Fruit fly (Drosophila melanogaster) whole organism, embryonic: ENCODE measurements around the gene Vago.

ENCODE experiments used
- Antp ChIP-seq: fragments of 200-800 bp; sonication (Bioruptor generic); optimal IDR thresholded peaks from 3 replicates; lab custom pipeline; 2016; ENCODE audit warnings: missing biosample characterization, missing genetic modification characterization
- Bgb ChIP-seq: fragments of 200-800 bp; sonication (Bioruptor generic); IDR thresholded peaks from 2 replicates; pipeline ENCODE4 v1.3.6; 2022; ENCODE audit warnings: missing biosample characterization, missing genetic modification characterization; ENCODE audit not compliant: partially characterized antibody
- CG10959 ChIP-seq: fragments of 200-800 bp; sonication (Bioruptor generic); IDR thresholded peaks from 2 replicates; pipeline ENCODE4 v1.3.6; 2022; ENCODE audit warnings: missing biosample characterization, missing genetic modification characterization
- CG11504 ChIP-seq: fragments of 200-800 bp; sonication (Bioruptor generic); optimal IDR thresholded peaks from 3 replicates; lab custom pipeline; 2019; ENCODE audit warnings: missing biosample characterization, mild to moderate bottlenecking, missing genetic modification characterization, moderate library complexity
- CG11696 ChIP-seq: fragments of 200-800 bp; sonication (Bioruptor generic); IDR thresholded peaks from 2 replicates; pipeline ENCODE4 v1.3.6; 2022; ENCODE audit warnings: missing biosample characterization, missing genetic modification characterization
- CG12299 ChIP-seq: fragments of 200-800 bp; sonication (Bioruptor generic); optimal IDR thresholded peaks from 2 replicates; lab custom pipeline; 2018; ENCODE audit warnings: missing biosample characterization, mild to moderate bottlenecking, missing genetic modification characterization
- CG14441 ChIP-seq: fragments of 200-800 bp; sonication (Bioruptor generic); IDR thresholded peaks from 2 replicates; pipeline ENCODE4 v1.3.6; 2022; ENCODE audit warnings: missing biosample characterization, missing genetic modification characterization
- CG14667 ChIP-seq: fragments of 200-800 bp; sonication (Bioruptor generic); IDR thresholded peaks from 2 replicates; pipeline ENCODE4 v1.3.6; 2022; ENCODE audit warnings: missing biosample characterization, missing genetic modification characterization
- CG14710 ChIP-seq: fragments of 200-800 bp; sonication (Bioruptor generic); optimal IDR thresholded peaks from 3 replicates; lab custom pipeline; 2019; ENCODE audit warnings: missing biosample characterization, mild to moderate bottlenecking, missing genetic modification characterization, moderate library complexity
- CG18476 ChIP-seq: fragments of 200-800 bp; sonication (Bioruptor generic); optimal IDR thresholded peaks from 2 replicates; lab custom pipeline; 2016; ENCODE audit warnings: missing biosample characterization, mild to moderate bottlenecking, missing genetic modification characterization
- CG43689 ChIP-seq: fragments of 200-800 bp; sonication (Bioruptor generic); IDR thresholded peaks from 2 replicates; pipeline ENCODE4 v1.3.6; 2022; ENCODE audit warnings: missing biosample characterization, missing genetic modification characterization
- CG6683 ChIP-seq: fragments of 200-800 bp; sonication (Bioruptor generic); optimal IDR thresholded peaks from 2 replicates; lab custom pipeline; 2017; ENCODE audit warnings: missing biosample characterization, mild to moderate bottlenecking, missing genetic modification characterization, missing genetic modification reagents
- CG7556 ChIP-seq: fragments of 200-800 bp; sonication (Bioruptor generic); optimal IDR thresholded peaks from 2 replicates; lab custom pipeline; 2017; ENCODE audit warnings: missing biosample characterization, mild to moderate bottlenecking, missing genetic modification characterization
- CG8089 ChIP-seq: fragments of 200-800 bp; sonication (Bioruptor generic); optimal IDR thresholded peaks from 3 replicates; lab custom pipeline; 2016; ENCODE audit warnings: missing biosample characterization, missing genetic modification characterization
- CG9215 ChIP-seq: fragments of 200-800 bp; sonication (Bioruptor generic); IDR thresholded peaks from 2 replicates; pipeline ENCODE4 v1.3.6; 2022; ENCODE audit warnings: missing biosample characterization, missing genetic modification characterization
- CG9817 ChIP-seq: fragments of 200-800 bp; sonication (Bioruptor generic); optimal IDR thresholded peaks from 2 replicates; lab custom pipeline; 2018; ENCODE audit warnings: missing biosample characterization, mild to moderate bottlenecking, missing genetic modification characterization, moderate library complexity
- Dfd ChIP-seq, 2 experiments: fragments of >200 bp; optimal IDR thresholded peaks; 2 replicates each; lab custom pipeline; 2017; ENCODE audit warnings: missing biosample characterization in 2 of 2, missing genetic modification characterization in 2 of 2
- Dip2 ChIP-seq: fragments of 200-800 bp; sonication (Bioruptor generic); IDR thresholded peaks from 2 replicates; pipeline ENCODE4 v1.3.6; 2022; ENCODE audit warnings: missing biosample characterization, missing genetic modification characterization
- Dp ChIP-seq: fragments of 200-800 bp; sonication (Bioruptor generic); optimal IDR thresholded peaks from 2 replicates; lab custom pipeline; 2018; ENCODE audit warnings: missing biosample characterization, mild to moderate bottlenecking, missing genetic modification characterization, moderate library complexity
- Ets97D ChIP-seq: fragments of 200-800 bp; sonication (Bioruptor generic); optimal IDR thresholded peaks from 3 replicates; lab custom pipeline; 2016; ENCODE audit warnings: missing biosample characterization, missing genetic modification characterization
- Gsc ChIP-seq: fragments of 200-800 bp; sonication (Bioruptor generic); IDR thresholded peaks from 2 replicates; pipeline ENCODE4 v1.3.6; 2022; ENCODE audit warnings: missing biosample characterization, missing genetic modification characterization
- H15 ChIP-seq: fragments of 200-800 bp; sonication (Bioruptor generic); IDR thresholded peaks from 3 replicates; pipeline ENCODE4 v1.3.6; 2022; ENCODE audit warnings: missing biosample characterization, missing genetic modification characterization
- HLH3B ChIP-seq: fragments of 200-800 bp; sonication (Bioruptor generic); IDR thresholded peaks from 2 replicates; pipeline ENCODE4 v1.3.6; 2022; ENCODE audit warnings: missing biosample characterization, missing genetic modification characterization
- HLH4C ChIP-seq: fragments of 200-800 bp; sonication (Bioruptor generic); IDR thresholded peaks from 3 replicates; pipeline ENCODE4 v1.3.6; 2022; ENCODE audit warnings: missing biosample characterization, missing genetic modification characterization; ENCODE audit not compliant: partially characterized antibody
- Myb ChIP-seq: fragments of 200-800 bp; sonication (Bioruptor generic); optimal IDR thresholded peaks from 2 replicates; lab custom pipeline; 2016; ENCODE audit warnings: missing biosample characterization, missing genetic modification characterization
- Opbp ChIP-seq: fragments of 200-800 bp; sonication (Bioruptor generic); IDR thresholded peaks from 3 replicates; pipeline ENCODE4 v1.3.6; 2022; ENCODE audit warnings: missing biosample characterization, missing genetic modification characterization; ENCODE audit not compliant: partially characterized antibody
- Scr ChIP-seq: fragments of 200-800 bp; sonication (Bioruptor generic); IDR thresholded peaks from 2 replicates; pipeline ENCODE4 v1.3.6; 2022; ENCODE audit warnings: missing biosample characterization, missing genetic modification characterization; ENCODE audit not compliant: partially characterized antibody
- Sox102F ChIP-seq: fragments of 200-800 bp; sonication (Bioruptor generic); optimal IDR thresholded peaks from 2 replicates; lab custom pipeline; 2018; ENCODE audit warnings: missing biosample characterization, mild to moderate bottlenecking, missing genetic modification characterization, moderate library complexity
- Stat92E ChIP-seq, 3 experiments: fragments of >200 bp in 2 of 3; fragments of 200-800 bp in 1 of 3; sonication (Bioruptor generic) in 1 of 3; optimal IDR thresholded peaks; 2 replicates each; lab custom pipeline; 2017 to 2019; ENCODE audit warnings: missing biosample characterization in 3 of 3, missing genetic modification characterization in 3 of 3, mild to moderate bottlenecking in 1 of 3, moderate library complexity in 1 of 3
- Taf1 ChIP-seq: fragments of 200-800 bp; sonication (Bioruptor generic); IDR thresholded peaks from 2 replicates; pipeline ENCODE4 v1.3.6; 2022; ENCODE audit warnings: missing biosample characterization, missing genetic modification characterization
- ac ChIP-seq: fragments of 200-800 bp; sonication (Bioruptor generic); optimal IDR thresholded peaks from 3 replicates; lab custom pipeline; 2017; ENCODE audit warnings: missing biosample characterization, mild to moderate bottlenecking, missing genetic modification characterization
- br ChIP-seq: fragments of >200 bp; optimal IDR thresholded peaks from 2 replicates; lab custom pipeline; 2017
- chm ChIP-seq: fragments of 200-800 bp; sonication (Bioruptor generic); IDR thresholded peaks from 2 replicates; pipeline ENCODE4 v1.3.6; 2022; ENCODE audit warnings: missing biosample characterization, missing genetic modification characterization
- corto ChIP-seq: fragments of 200-800 bp; sonication (Bioruptor generic); optimal IDR thresholded peaks from 2 replicates; lab custom pipeline; 2016; ENCODE audit warnings: missing biosample characterization, mild to moderate bottlenecking, missing genetic modification characterization, moderate library complexity
- crc ChIP-seq: fragments of 200-800 bp; sonication (Bioruptor generic); optimal IDR thresholded peaks from 2 replicates; lab custom pipeline; 2016; ENCODE audit warnings: missing biosample characterization, missing genetic modification characterization
- dm ChIP-seq: fragments of 200-800 bp; sonication (Bioruptor generic); optimal IDR thresholded peaks from 3 replicates; lab custom pipeline; 2016; ENCODE audit warnings: missing biosample characterization, missing genetic modification characterization
- emc ChIP-seq: fragments of 200-800 bp; sonication (Bioruptor generic); optimal IDR thresholded peaks from 2 replicates; lab custom pipeline; 2016; ENCODE audit warnings: missing biosample characterization, missing genetic modification characterization
- esg ChIP-seq: fragments of 200-800 bp; sonication (Bioruptor generic); conservative IDR thresholded peaks from 2 replicates; pipeline ENCODE4 v1.3.6; 2022; ENCODE audit warnings: missing biosample characterization, missing genetic modification characterization
- ewg ChIP-seq: fragments of 200-800 bp; sonication (Bioruptor generic); optimal IDR thresholded peaks from 3 replicates; lab custom pipeline; 2017; ENCODE audit warnings: mild to moderate bottlenecking, missing biosample characterization, missing genetic modification reagents, missing genetic modification characterization
- hkb ChIP-seq, 2 experiments: fragments of 200-800 bp in 1 of 2; fragments of >200 bp in 1 of 2; sonication (Bioruptor generic) in 1 of 2; IDR thresholded peaks in 1 of 2; optimal IDR thresholded peaks in 1 of 2; 2 replicates each; pipeline versions ENCODE4 v1.3.6 to Lab custom; 2017 to 2022; ENCODE audit warnings: missing biosample characterization in 1 of 2, missing genetic modification characterization in 1 of 2
- nerfin-1 ChIP-seq: fragments of 200-800 bp; sonication (Bioruptor generic); optimal IDR thresholded peaks from 3 replicates; lab custom pipeline; 2019; ENCODE audit warnings: missing biosample characterization, mild to moderate bottlenecking, missing genetic modification characterization, moderate library complexity
- pfk ChIP-seq: fragments of 200-800 bp; sonication (Bioruptor generic); optimal IDR thresholded peaks from 2 replicates; lab custom pipeline; 2018; ENCODE audit warnings: missing biosample characterization, mild to moderate bottlenecking, missing genetic modification characterization, moderate library complexity
- pnt ChIP-seq: fragments of 200-800 bp; sonication (Bioruptor generic); optimal IDR thresholded peaks from 3 replicates; lab custom pipeline; 2016; ENCODE audit warnings: missing biosample characterization, missing genetic modification characterization
- prd ChIP-seq, 3 experiments: fragments of >200 bp in 2 of 3; fragments of 200-800 bp in 1 of 3; sonication (Bioruptor generic) in 1 of 3; optimal IDR thresholded peaks in 2 of 3; IDR thresholded peaks in 1 of 3; 2 replicates in 2 of 3; 3 replicates in 1 of 3; pipeline versions ENCODE4 v1.3.6 to Lab custom; 2017 to 2022; ENCODE audit warnings: missing biosample characterization in 1 of 3, missing genetic modification characterization in 1 of 3
- sens ChIP-seq: fragments of 200-800 bp; sonication (Bioruptor generic); peaks from one replicate; lab custom pipeline; 2016; ENCODE audit warnings: missing biosample characterization, missing genetic modification characterization
- ssp ChIP-seq: fragments of 200-800 bp; sonication (Bioruptor generic); IDR thresholded peaks from 2 replicates; pipeline ENCODE4 v1.3.6; 2022; ENCODE audit warnings: missing biosample characterization, missing genetic modification characterization
- tgo ChIP-seq: fragments of 200-800 bp; sonication (Bioruptor generic); IDR thresholded peaks from 3 replicates; pipeline ENCODE4 v1.3.6; 2022; ENCODE audit warnings: missing biosample characterization, missing genetic modification characterization
- toy ChIP-seq: fragments of 200-800 bp; sonication (Bioruptor generic); IDR thresholded peaks from 2 replicates; pipeline ENCODE4 v1.3.6; 2022; ENCODE audit warnings: missing biosample characterization, missing genetic modification characterization
- trh ChIP-seq: fragments of 200-800 bp; sonication (Bioruptor generic); optimal IDR thresholded peaks from 2 replicates; lab custom pipeline; 2016; ENCODE audit warnings: missing biosample characterization, missing genetic modification characterization
- zen ChIP-seq: fragments of 200-800 bp; sonication (Bioruptor generic); optimal IDR thresholded peaks from 3 replicates; lab custom pipeline; 2018; ENCODE audit warnings: missing biosample characterization, mild to moderate bottlenecking, missing genetic modification characterization, moderate library complexity

The Vago gene

DNA sequence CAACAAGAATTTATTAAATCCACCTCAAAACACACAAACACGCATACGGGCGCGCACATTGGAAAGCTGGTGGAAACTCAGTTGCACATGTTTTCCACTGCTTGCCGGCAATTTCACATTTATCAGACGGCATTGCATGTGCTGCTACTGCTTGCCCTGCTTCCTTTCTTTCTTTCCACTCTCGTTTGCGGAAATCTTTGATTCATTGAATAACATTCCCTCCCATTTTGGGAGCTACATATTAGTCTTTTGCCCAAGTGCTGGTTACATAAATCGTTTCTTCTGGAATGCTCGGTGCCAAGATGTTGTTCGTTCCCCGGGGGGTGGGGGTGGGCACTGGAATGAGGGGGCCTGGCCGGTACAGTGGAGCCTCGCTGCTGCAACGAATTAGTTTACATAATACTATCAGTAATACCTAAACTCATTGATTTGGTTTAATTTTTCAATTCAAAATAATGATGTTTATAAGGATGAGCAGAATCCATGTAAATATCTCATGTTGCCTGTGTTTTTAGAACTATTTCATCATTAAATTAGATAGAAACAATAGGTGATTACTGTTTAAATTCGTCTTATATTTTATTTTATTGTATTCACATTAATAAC is 19.9 kb downstream of the Vago start (continued):
- no peak for TF ChIP-seq Antp (GFP tag; lab: Kevin White, UChicago)
- TF ChIP-seq prd (optimal IDR thresholded peaks at IDR 0.05; lab: Kevin White, UChicago), result no peak
- TF ChIP-seq prd (GFP tag; IDR thresholded peaks at IDR 0.05; lab: Robert Waterston, UW), result peak; percentile 36; the same call in 1 of the 3 replicates
- TF ChIP-seq CG12299, result no peak
- no peak for TF ChIP-seq crc (GFP tag; lab: Kevin White, UChicago)
- TF ChIP-seq CG14710 (tag; lab: Kevin White, UChicago), result no peak
- TF ChIP-seq H15 (GFP tag; lab: Robert Waterston, UW), result no peak
- peak in 1 of 2 experiments; percentile 68 for TF ChIP-seq Dfd (GFP tag; optimal IDR thresholded peaks at IDR 0.05; lab: Kevin White, UChicago)
- no peak for TF ChIP-seq corto (GFP tag; lab: Kevin White, UChicago)
- TF ChIP-seq Dp (GFP tag; lab: Kevin White, UChicago), result no peak
- no peak for TF ChIP-seq CG6683 (GFP tag; lab: Kevin White, UChicago)
- TF ChIP-seq CG9817 (tag; lab: Kevin White, UChicago), result peak; percentile 6
- TF ChIP-seq hkb (optimal IDR thresholded peaks at IDR 0.05; lab: Kevin White, UChicago), result no peak
- peak; percentile 43; the same call in 1 of the 2 replicates for TF ChIP-seq hkb (GFP tag; IDR thresholded peaks at IDR 0.05; lab: Robert Waterston, UW)
- TF ChIP-seq br (lab: Kevin White, UChicago), result no peak
- no peak for TF ChIP-seq zen (tag; lab: Kevin White, UChicago)
- peak; percentile 14; the same call in 1 of the 2 replicates for TF ChIP-seq CG14441 (GFP tag; lab: Robert Waterston, UW)
- TF ChIP-seq CG18476 (GFP tag; lab: Kevin White, UChicago), result no peak
- no peak for TF ChIP-seq Sox102F
- no peak for TF ChIP-seq HLH4C (GFP tag; lab: Robert Waterston, UW)
- 0 out of 2 replicates have a peak, but pooled peaks have one; percentile 37 for TF ChIP-seq chm (GFP tag; lab: Robert Waterston, UW)
- peak; percentile 75 for TF ChIP-seq sens
- peak; percentile 23; the same call in 1 of the 3 replicates for TF ChIP-seq tgo
- TF ChIP-seq Taf1 (GFP tag; lab: Robert Waterston, UW), result no peak
- no peak for TF ChIP-seq toy (GFP tag; lab: Robert Waterston, UW)
- TF ChIP-seq Ets97D (GFP tag; lab: Kevin White, UChicago), result no peak
- peak; percentile 80 for TF ChIP-seq dm (GFP tag; lab: Kevin White, UChicago)
- TF ChIP-seq CG7556, result no peak
- TF ChIP-seq CG43689 (GFP tag; lab: Robert Waterston, UW), result no peak
- TF ChIP-seq CG10959, result no peak
- no peak for TF ChIP-seq nerfin-1
- no peak for TF ChIP-seq Opbp (GFP tag; lab: Robert Waterston, UW)
- no peak for TF ChIP-seq CG9215
- 0 out of 2 replicates have a peak, but pooled peaks have one; percentile 17 for TF ChIP-seq esg (GFP tag; lab: Robert Waterston, UW)
- no peak for TF ChIP-seq CG11504 (tag; lab: Kevin White, UChicago)
- no peak for TF ChIP-seq CG14667 (GFP tag; lab: Robert Waterston, UW)
- no peak for TF ChIP-seq trh
- TF ChIP-seq Stat92E (GFP tag; optimal IDR thresholded peaks at IDR 0.05; lab: Kevin White, UChicago), result no peak
- no peak for TF ChIP-seq CG11696 (GFP tag; lab: Robert Waterston, UW)
- TF ChIP-seq Scr (GFP tag; lab: Robert Waterston, UW), result no peak
- TF ChIP-seq pnt (GFP tag; lab: Kevin White, UChicago), result no peak
- TF ChIP-seq CG8089 (GFP tag; lab: Kevin White, UChicago), result no peak
- TF ChIP-seq Bgb (GFP tag; lab: Robert Waterston, UW), result no peak
- TF ChIP-seq HLH3B (GFP tag; lab: Robert Waterston, UW), result peak; percentile 45
- TF ChIP-seq ssp (GFP tag; lab: Robert Waterston, UW), result no peak
- TF ChIP-seq Gsc, result no peak
- no peak for TF ChIP-seq emc
- TF ChIP-seq pfk (GFP tag; lab: Kevin White, UChicago), result no peak
- TF ChIP-seq Dip2 (GFP tag; lab: Robert Waterston, UW), result no peak
- TF ChIP-seq Myb (GFP tag; lab: Kevin White, UChicago), result no peak
- TF ChIP-seq ewg, result no peak
- no peak for TF ChIP-seq ac (GFP tag; lab: Kevin White, UChicago)
